Fruit fly (Drosophila melanogaster) whole organism, prepupa: ENCODE data around the gene Sk1.

Experiments used
- CG3032 ChIP-seq: fragments of 200-800 bp; optimal IDR thresholded peaks from 2 replicates; lab custom pipeline; 2019; ENCODE audit warnings: missing biosample characterization, mild to moderate bottlenecking, missing genetic modification characterization, moderate library complexity
- CG31627 ChIP-seq: fragments of 200-800 bp; sonication (Bioruptor generic); optimal IDR thresholded peaks from 3 replicates; lab custom pipeline; 2016; ENCODE audit warnings: missing biosample characterization, missing genetic modification characterization
- CG3919 ChIP-seq: fragments of 200-800 bp; sonication (Bioruptor generic); optimal IDR thresholded peaks from 3 replicates; lab custom pipeline; 2016; ENCODE audit warnings: missing biosample characterization, missing genetic modification characterization
- CG8119 ChIP-seq: fragments of 200-800 bp; sonication (Bioruptor generic); IDR thresholded peaks from 3 replicates; pipeline ENCODE4 v1.3.6; 2022; ENCODE audit warnings: missing biosample characterization, missing genetic modification characterization
- CG8632 ChIP-seq: fragments of 200-800 bp; sonication (Bioruptor generic); optimal IDR thresholded peaks from 3 replicates; lab custom pipeline; 2016; ENCODE audit warnings: missing biosample characterization, missing genetic modification characterization
- Hr38 ChIP-seq: sonication (Bioruptor generic); optimal IDR thresholded peaks from 2 replicates; lab custom pipeline; 2016; ENCODE audit warnings: missing biosample characterization, missing genetic modification characterization
- svp ChIP-seq: fragments of 200-800 bp; sonication (Bioruptor generic); peaks from one replicate; lab custom pipeline; 2016; ENCODE audit warnings: missing biosample characterization, missing genetic modification characterization

dm6 chrX:11476758-11477157 lies 34.4 kb downstream of the Sk1 start, which contains the start of gene Cyp4g15:
- no peak for TF ChIP-seq CG8632 (GFP tag; lab: Kevin White, UChicago)
- TF ChIP-seq CG31627 (GFP tag; lab: Kevin White, UChicago): no peak
- no peak for TF ChIP-seq CG3032 (tag; lab: Kevin White, UChicago)
- TF ChIP-seq svp (GFP tag; lab: Kevin White, UChicago): no peak
- TF ChIP-seq CG8119 (GFP tag; lab: Robert Waterston, UW): no peak
- no peak for TF ChIP-seq CG3919 (GFP tag; lab: Kevin White, UChicago)
- no peak for TF ChIP-seq Hr38 (GFP tag; lab: Kevin White, UChicago)
